Worm (Caenorhabditis elegans): ENCODE measurements around the gene ocr-1.

The ocr-1 gene

DNA sequence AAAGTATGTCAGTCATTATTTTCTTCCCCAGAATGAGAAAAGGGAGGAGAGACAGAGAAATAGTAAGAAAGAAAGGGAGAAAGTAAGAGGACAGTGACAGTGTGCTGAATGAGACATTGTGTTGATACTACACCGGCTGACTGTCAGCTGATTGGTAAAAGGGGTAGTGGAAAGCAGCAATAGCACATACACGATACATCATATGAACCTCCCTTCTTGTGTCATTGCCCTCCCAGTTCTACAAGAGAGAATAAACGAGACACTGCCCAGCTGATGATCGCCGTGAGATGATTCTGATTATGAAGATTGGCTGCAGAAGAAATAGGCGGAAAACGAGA is 44.4 kb upstream of the ocr-1 start (continued):
- TF ChIP-seq F37B4.10 (GFP tag; IDR thresholded peaks at IDR 0.05) (no peak), dox-1 (GFP tag; IDR thresholded peaks at IDR 0.05) (no peak), pbrm-1 (GFP tag; IDR thresholded peaks at IDR 0.05) (0 out of 2 replicates have a peak, but pooled peaks have one; percentile 30), T26A5.8 (tag; optimal IDR thresholded peaks at IDR 0.05) (no peak), Y95B8A.8 (GFP tag; IDR thresholded peaks at IDR 0.05) (0 out of 2 replicates have a peak, but pooled peaks have one; percentile 7), hmg-20 (GFP tag; IDR thresholded peaks at IDR 0.05) (no peak), F10E7.11 (tag; optimal IDR thresholded peaks at IDR 0.05) (no peak), cebp-1 (GFP tag; IDR thresholded peaks at IDR 0.05) (no peak), cebp-1 (tag; optimal IDR thresholded peaks at IDR 0.05) (peak; percentile 82), rcor-1 (GFP tag; IDR thresholded peaks at IDR 0.05) (0 out of 2 replicates have a peak, but pooled peaks have one; percentile 3), zim-3 (tag; optimal IDR thresholded peaks at IDR 0.05) (no peak), ceh-40 (GFP tag; IDR thresholded peaks at IDR 0.05) (no peak), C17E4.6 (GFP tag; IDR thresholded peaks at IDR 0.05) (no peak), F23B12.7 (tag; optimal IDR thresholded peaks at IDR 0.05; ENCODE audit: insufficient read depth) (no peak), F57C9.4 (tag; optimal IDR thresholded peaks at IDR 0.05) (no peak), pha-4 (tag; optimal IDR thresholded peaks at IDR 0.05) (no peak), madf-10 (tag; optimal IDR thresholded peaks at IDR 0.05) (no peak), hlh-12 (tag; optimal IDR thresholded peaks at IDR 0.05) (no peak), atf-7 (tag; optimal IDR thresholded peaks at IDR 0.05) (no peak), Y67H2A.10 (GFP tag; conservative IDR thresholded peaks at IDR 0.05) (no peak; the same call in 1 of the 2 replicates), egrh-3 (GFP tag; IDR thresholded peaks at IDR 0.05) (no peak), Y79H2A.3 (GFP tag; conservative IDR thresholded peaks at IDR 0.05) (no peak), aptf-2 (GFP tag; conservative IDR thresholded peaks at IDR 0.05) (no peak), nhr-120 (GFP tag; IDR thresholded peaks at IDR 0.05) (no peak), rec-8 (tag; optimal IDR thresholded peaks at IDR 0.05) (no peak), lsl-1 (GFP tag; optimal IDR thresholded peaks at IDR 0.05) (no peak), D2030.7 (GFP tag; IDR thresholded peaks at IDR 0.05) (no peak), lag-1 (GFP tag; IDR thresholded peaks at IDR 0.05) (no peak), ets-4 (GFP tag; optimal IDR thresholded peaks at IDR 0.05) (no peak), nhr-80 (tag; optimal IDR thresholded peaks at IDR 0.05) (peak; percentile 74), egl-18 (GFP tag; IDR thresholded peaks at IDR 0.05) (no peak), ekl-4 (GFP tag; IDR thresholded peaks at IDR 0.05) (peak; percentile 48; the same call in 1 of the 2 replicates), snpc-4 (GFP tag; optimal IDR thresholded peaks at IDR 0.05) (no peak), snpc-4 (tag; optimal IDR thresholded peaks at IDR 0.05) (peak in 2 of 4 experiments; percentile 9 to 18), tbx-9 (tag; optimal IDR thresholded peaks at IDR 0.05; ENCODE audit: borderline replicate concordance) (no peak), attf-3 (GFP tag; conservative IDR thresholded peaks at IDR 0.05) (no peak), sdz-38 (tag; optimal IDR thresholded peaks at IDR 0.05) (no peak), snpc-1.1 (tag; optimal IDR thresholded peaks at IDR 0.05; ENCODE audit: insufficient read depth) (no peak), mes-4 (tag; optimal IDR thresholded peaks at IDR 0.05) (no peak), attf-5 (GFP tag; optimal IDR thresholded peaks at IDR 0.05) (peak; percentile 49), let-526 (GFP tag; IDR thresholded peaks at IDR 0.05) (no peak), ztf-26 (tag; optimal IDR thresholded peaks at IDR 0.05) (no peak), lir-1 (GFP tag; conservative IDR thresholded peaks at IDR 0.05) (peak; percentile 73), somi-1 (GFP tag; optimal IDR thresholded peaks at IDR 0.05) (no peak), B0336.3 (GFP tag; IDR thresholded peaks at IDR 0.05) (no peak), sptf-2 (GFP tag; optimal IDR thresholded peaks at IDR 0.05) (no peak), unc-62 (GFP tag; optimal IDR thresholded peaks at IDR 0.05) (peak; percentile 40), C06A6.2 (GFP tag; conservative IDR thresholded peaks at IDR 0.05) (no peak; the same call in 1 of the 2 replicates), K11D2.4 (GFP tag; IDR thresholded peaks at IDR 0.05) (0 out of 2 replicates have a peak, but pooled peaks have one; percentile 51), let-607 (tag; optimal IDR thresholded peaks at IDR 0.05) (no peak)

Data from whole organism, young adult.